Worm (Caenorhabditis elegans): ENCODE data around the gene cyp-35A5.

The cyp-35A5 gene

DNA sequence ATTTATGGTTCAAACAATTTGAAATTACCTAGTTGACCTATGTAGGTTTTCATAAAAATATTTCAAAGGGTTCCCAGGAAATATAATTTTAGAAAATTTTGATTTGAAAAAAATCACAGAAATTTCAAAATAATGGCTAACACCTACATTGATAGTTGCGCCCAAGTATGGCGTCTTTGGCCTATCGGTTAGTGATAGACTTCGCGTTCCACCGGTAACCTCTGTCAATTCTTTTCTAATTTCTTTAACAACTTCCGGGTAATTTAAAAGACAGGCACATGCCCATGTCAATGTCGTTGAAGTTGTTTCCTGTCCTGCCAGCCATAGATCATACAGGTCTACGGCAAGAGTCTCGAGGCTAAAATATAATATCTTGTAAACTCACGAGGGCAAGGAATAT is 32.8 kb downstream of the cyp-35A5 start:
- no peak for TF ChIP-seq pha-4 (tag; optimal IDR thresholded peaks at IDR 0.05)
- TF ChIP-seq ceh-45 (GFP tag; IDR thresholded peaks at IDR 0.05): no peak
- no peak for TF ChIP-seq ceh-34 (tag; optimal IDR thresholded peaks at IDR 0.05)
- TF ChIP-seq ahr-1 (tag; optimal IDR thresholded peaks at IDR 0.05): no peak
- no peak for TF ChIP-seq pros-1 (tag; optimal IDR thresholded peaks at IDR 0.05)
- TF ChIP-seq rnt-1 (tag; optimal IDR thresholded peaks at IDR 0.05): no peak
- TF ChIP-seq npax-4 (tag; optimal IDR thresholded peaks at IDR 0.05): no peak
- no peak for TF ChIP-seq C38D4.7 (GFP tag; optimal IDR thresholded peaks at IDR 0.05)
- no peak for TF ChIP-seq tbx-2 (tag; optimal IDR thresholded peaks at IDR 0.05)
- TF ChIP-seq sox-4 (tag; optimal IDR thresholded peaks at IDR 0.05): no peak
- no peak for TF ChIP-seq pat-9 (tag; optimal IDR thresholded peaks at IDR 0.05)
- no peak for TF ChIP-seq ceh-2 (tag; optimal IDR thresholded peaks at IDR 0.05)
- TF ChIP-seq fax-1 (tag; optimal IDR thresholded peaks at IDR 0.05): no peak
- TF ChIP-seq F13H6.1 (tag; optimal IDR thresholded peaks at IDR 0.05): no peak

- TF ChIP-seq dve-1 (tag; optimal IDR thresholded peaks at IDR 0.05): no peak
- no peak for TF ChIP-seq ceh-48 (tag; optimal IDR thresholded peaks at IDR 0.05)
- TF ChIP-seq elt-2 (tag; optimal IDR thresholded peaks at IDR 0.05): no peak
- TF ChIP-seq unc-42 (tag; optimal IDR thresholded peaks at IDR 0.05): no peak
- no peak for TF ChIP-seq ceh-19 (GFP tag; optimal IDR thresholded peaks at IDR 0.05)
- TF ChIP-seq ref-2 (tag; optimal IDR thresholded peaks at IDR 0.05): no peak
- no peak for TF ChIP-seq ceh-18 (tag; optimal IDR thresholded peaks at IDR 0.05)
- no peak for TF ChIP-seq hlh-13 (GFP tag; optimal IDR thresholded peaks at IDR 0.05)
- no peak for TF ChIP-seq unc-86 (tag; optimal IDR thresholded peaks at IDR 0.05)
- no peak for TF ChIP-seq sox-4 (tag; optimal IDR thresholded peaks at IDR 0.05)
- no peak for TF ChIP-seq odd-2 (tag; optimal IDR thresholded peaks at IDR 0.05)
- TF ChIP-seq unc-3 (GFP tag; conservative IDR thresholded peaks at IDR 0.05): no peak
- no peak for TF ChIP-seq unc-3 (tag; optimal IDR thresholded peaks at IDR 0.05)
- TF ChIP-seq hlh-30 (tag; optimal IDR thresholded peaks at IDR 0.05; ENCODE audit: insufficient read depth): no peak
- TF ChIP-seq fkh-10 (GFP tag; optimal IDR thresholded peaks at IDR 0.05): no peak
- no peak for TF ChIP-seq ama-1 (optimal IDR thresholded peaks at IDR 0.05)
- no peak for TF ChIP-seq ets-4 (tag; optimal IDR thresholded peaks at IDR 0.05)
- no peak for TF ChIP-seq ceh-14 (tag; optimal IDR thresholded peaks at IDR 0.05)
These were observed 33.5 kb downstream of the cyp-35A5 start for ce11 chrV:3969664-3970063.

DNA sequence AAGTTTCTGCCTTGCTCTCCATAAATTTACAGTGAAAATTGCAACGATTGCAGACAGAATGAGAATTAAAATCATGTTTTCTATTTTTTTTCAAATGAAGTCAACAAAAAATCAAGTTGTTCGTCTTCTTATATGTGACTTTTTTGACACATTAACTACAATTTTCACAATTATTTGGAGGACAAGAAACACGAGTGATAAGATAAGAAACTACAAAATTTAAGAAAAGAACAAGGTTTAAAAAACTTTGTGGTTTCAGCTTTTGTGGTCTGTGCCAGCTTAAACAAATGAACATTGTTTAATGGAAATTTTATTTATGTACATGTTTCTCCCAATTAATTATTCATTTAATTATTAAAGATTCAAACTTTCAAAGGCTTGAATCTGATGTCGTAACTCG is 34.3 kb downstream of the cyp-35A5 start, which contains the start of gene cyp-34A9:
Gene cyp-34A9, minus strand, starts transcription at position 131 of the 400 bp plus-strand sequence.
- no peak for TF ChIP-seq T23F11.4 (GFP tag; optimal IDR thresholded peaks at IDR 0.05)
- peak; percentile 2 for TF ChIP-seq elt-2 (tag; optimal IDR thresholded peaks at IDR 0.05)

DNA sequence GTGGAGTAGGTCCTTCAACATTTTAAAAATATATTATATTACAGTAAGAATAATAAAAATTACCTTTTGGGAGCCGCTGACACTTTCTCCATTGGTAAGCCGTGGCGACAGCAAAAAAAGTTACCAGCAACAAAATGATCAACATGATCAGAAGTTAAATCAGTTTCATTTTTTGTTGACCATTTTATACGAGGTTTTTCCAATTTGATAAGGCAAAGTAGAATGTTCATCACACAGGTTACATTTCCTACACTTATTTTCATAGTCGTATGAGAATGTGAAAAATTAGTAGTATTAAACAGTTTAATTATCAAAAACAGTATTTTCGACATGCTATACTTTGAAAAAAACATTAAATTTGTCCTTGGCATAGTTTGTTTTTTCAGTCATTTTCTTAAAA is 36.7 kb downstream of the cyp-35A5 start, which contains the start of gene cyp-34A10:
Gene cyp-34A10, minus strand, starts transcription at position 146 of the 400 bp plus-strand sequence.
- TF ChIP-seq K02D7.2 (tag; optimal IDR thresholded peaks at IDR 0.05): no peak
- TF ChIP-seq ztf-16 (tag; optimal IDR thresholded peaks at IDR 0.05): no peak
- TF ChIP-seq pros-1 (tag; optimal IDR thresholded peaks at IDR 0.05): no peak
- no peak for TF ChIP-seq hlh-15 (tag; optimal IDR thresholded peaks at IDR 0.05)

- TF ChIP-seq ceh-30 (tag; optimal IDR thresholded peaks at IDR 0.05) (no peak), C38D4.7 (GFP tag; optimal IDR thresholded peaks at IDR 0.05) (no peak), F13H6.1 (tag; optimal IDR thresholded peaks at IDR 0.05) (no peak), pag-3 (tag; optimal IDR thresholded peaks at IDR 0.05; ENCODE audit: borderline replicate concordance) (no peak), hlh-6 (tag; optimal IDR thresholded peaks at IDR 0.05) (no peak), mec-3 (tag; optimal IDR thresholded peaks at IDR 0.05; ENCODE audit: borderline replicate concordance) (no peak), fkh-10 (GFP tag; optimal IDR thresholded peaks at IDR 0.05) (no peak), sox-2 (GFP tag; IDR thresholded peaks at IDR 0.05) (no peak), ama-1 (optimal IDR thresholded peaks at IDR 0.05) (no peak), ceh-9 (tag; optimal IDR thresholded peaks at IDR 0.05) (no peak)
These were observed 38.2 kb downstream of the cyp-35A5 start, which contains the start of gene str-82 for ce11 chrV:3974361-3974760. Gene str-82 (plus strand): TSS chrV:3974661.

All from whole organism, late embryonic.